Fruit fly (Drosophila melanogaster) whole organism, prepupa: ENCODE measurements around the gene Cpr.

Experiments used
- Blimp-1 ChIP-seq: fragments of 200-800 bp; sonication (Bioruptor generic); optimal IDR thresholded peaks from 3 replicates; lab custom pipeline; 2017; ENCODE audit warnings: missing biosample characterization, missing genetic modification characterization, mild to moderate bottlenecking, moderate library complexity, missing genetic modification reagents
- CG10631 ChIP-seq: fragments of 200-800 bp; sonication (Bioruptor generic); optimal IDR thresholded peaks from 2 replicates; lab custom pipeline; 2016; ENCODE audit warnings: missing biosample characterization, missing genetic modification characterization
- CG10669 ChIP-seq: fragments of 200-800 bp; sonication (Bioruptor generic); optimal IDR thresholded peaks from 3 replicates; lab custom pipeline; 2018; ENCODE audit warnings: missing biosample characterization, mild to moderate bottlenecking, missing genetic modification characterization, moderate library complexity
- CG11294 ChIP-seq: fragments of 200-800 bp; sonication (Bioruptor generic); IDR thresholded peaks from 2 replicates; pipeline ENCODE4 v1.3.6; 2022; ENCODE audit warnings: missing biosample characterization, missing genetic modification characterization
- CG11762 ChIP-seq: fragments of 200-800 bp; sonication (Bioruptor generic); optimal IDR thresholded peaks from 3 replicates; lab custom pipeline; 2016; ENCODE audit warnings: missing biosample characterization, missing genetic modification characterization; ENCODE audit not compliant: insufficient read depth
- CG15336 ChIP-seq: fragments of 200-800 bp; sonication (Bioruptor generic); IDR thresholded peaks from 2 replicates; pipeline ENCODE4 v1.3.6; 2022; ENCODE audit warnings: missing biosample characterization, missing genetic modification characterization
- CG1621 ChIP-seq: fragments of 200-800 bp; sonication (Bioruptor generic); optimal IDR thresholded peaks from 3 replicates; lab custom pipeline; 2018; ENCODE audit warnings: missing biosample characterization, mild to moderate bottlenecking, missing genetic modification characterization
- CG16779 ChIP-seq: fragments of 200-800 bp; sonication (Bioruptor generic); optimal IDR thresholded peaks from 3 replicates; lab custom pipeline; 2017; ENCODE audit warnings: missing biosample characterization, mild to moderate bottlenecking, missing genetic modification characterization
- CG3032 ChIP-seq: fragments of 200-800 bp; optimal IDR thresholded peaks from 2 replicates; lab custom pipeline; 2019; ENCODE audit warnings: missing biosample characterization, mild to moderate bottlenecking, missing genetic modification characterization, moderate library complexity
- CG32006 ChIP-seq: fragments of 200-800 bp; sonication (Bioruptor generic); optimal IDR thresholded peaks from 3 replicates; lab custom pipeline; 2017; ENCODE audit warnings: missing biosample characterization, mild to moderate bottlenecking, missing genetic modification characterization
- CG3919 ChIP-seq: fragments of 200-800 bp; sonication (Bioruptor generic); optimal IDR thresholded peaks from 3 replicates; lab custom pipeline; 2016; ENCODE audit warnings: missing biosample characterization, missing genetic modification characterization
- CG6163 ChIP-seq: fragments of 200-800 bp; sonication (Bioruptor generic); IDR thresholded peaks from 3 replicates; pipeline ENCODE4 v1.3.6; 2022; ENCODE audit warnings: missing biosample characterization, missing genetic modification characterization
- CG6276 ChIP-seq: fragments of 200-800 bp; sonication (Bioruptor generic); optimal IDR thresholded peaks from 2 replicates; lab custom pipeline; 2017; ENCODE audit warnings: missing biosample characterization, mild to moderate bottlenecking, missing genetic modification characterization
- CG6808 ChIP-seq: fragments of 200-800 bp; sonication (Bioruptor generic); optimal IDR thresholded peaks from 3 replicates; lab custom pipeline; 2017; ENCODE audit warnings: missing biosample characterization, missing genetic modification characterization, mild to moderate bottlenecking, moderate library complexity, missing genetic modification reagents
- CG6854 ChIP-seq: fragments of 200-800 bp; sonication (Bioruptor generic); optimal IDR thresholded peaks from 2 replicates; lab custom pipeline; 2017; ENCODE audit warnings: missing biosample characterization, mild to moderate bottlenecking, missing genetic modification characterization
- CG7368 ChIP-seq: fragments of 200-800 bp; sonication (Bioruptor generic); optimal IDR thresholded peaks from 3 replicates; lab custom pipeline; 2016; ENCODE audit warnings: missing biosample characterization, missing genetic modification characterization
- CG8119 ChIP-seq: fragments of 200-800 bp; sonication (Bioruptor generic); IDR thresholded peaks from 3 replicates; pipeline ENCODE4 v1.3.6; 2022; ENCODE audit warnings: missing biosample characterization, missing genetic modification characterization
- Eip75B ChIP-seq: fragments of 200-800 bp; sonication (Bioruptor generic); optimal IDR thresholded peaks from 3 replicates; lab custom pipeline; 2016; ENCODE audit warnings: missing biosample characterization, missing genetic modification characterization
- Eip93F ChIP-seq: fragments of 200-800 bp; sonication (Bioruptor generic); optimal IDR thresholded peaks from 2 replicates; lab custom pipeline; 2016; ENCODE audit warnings: missing biosample characterization, mild to moderate bottlenecking, missing genetic modification characterization
- Ets21C ChIP-seq: fragments of 200-800 bp; sonication (Bioruptor generic); optimal IDR thresholded peaks from 3 replicates; lab custom pipeline; 2016; ENCODE audit warnings: missing biosample characterization, missing genetic modification characterization
- Ets96B ChIP-seq: fragments of 200-800 bp; optimal IDR thresholded peaks from 2 replicates; lab custom pipeline; 2019; ENCODE audit warnings: missing biosample characterization, mild to moderate bottlenecking, missing genetic modification characterization, moderate library complexity
- Gug ChIP-seq: fragments of 200-800 bp; sonication (Bioruptor generic); IDR thresholded peaks from 2 replicates; pipeline ENCODE4 v1.3.6; 2022; ENCODE audit warnings: missing biosample characterization, missing genetic modification characterization
- Hr38 ChIP-seq: sonication (Bioruptor generic); optimal IDR thresholded peaks from 2 replicates; lab custom pipeline; 2016; ENCODE audit warnings: missing biosample characterization, missing genetic modification characterization
- Hr4 ChIP-seq: fragments of 200-800 bp; sonication (Bioruptor generic); optimal IDR thresholded peaks from 3 replicates; lab custom pipeline; 2016; ENCODE audit warnings: missing biosample characterization, missing genetic modification characterization
- Lpt ChIP-seq: fragments of 200-800 bp; sonication (Bioruptor generic); optimal IDR thresholded peaks from 3 replicates; lab custom pipeline; 2016; ENCODE audit warnings: missing biosample characterization, missing genetic modification characterization
- Met ChIP-seq: fragments of 200-800 bp; sonication (Bioruptor generic); optimal IDR thresholded peaks from 3 replicates; lab custom pipeline; 2016; ENCODE audit warnings: missing biosample characterization, missing genetic modification characterization
- Sox102F ChIP-seq: fragments of 200-800 bp; sonication (Bioruptor generic); optimal IDR thresholded peaks from 2 replicates; lab custom pipeline; 2016; ENCODE audit warnings: missing biosample characterization, mild to moderate bottlenecking, missing genetic modification characterization
- Sox14 ChIP-seq: fragments of 200-800 bp; sonication (Bioruptor generic); optimal IDR thresholded peaks from 3 replicates; lab custom pipeline; 2016; ENCODE audit warnings: missing biosample characterization, missing genetic modification characterization
- acj6 ChIP-seq: fragments of 200-800 bp; sonication (Bioruptor generic); optimal IDR thresholded peaks from 3 replicates; lab custom pipeline; 2016; ENCODE audit warnings: missing biosample characterization, missing genetic modification characterization
- cyc ChIP-seq: fragments of 200-800 bp; sonication (Bioruptor generic); optimal IDR thresholded peaks from 3 replicates; lab custom pipeline; 2016; ENCODE audit warnings: missing biosample characterization, missing genetic modification characterization
- dac ChIP-seq: fragments of 200-800 bp; sonication (Bioruptor generic); optimal IDR thresholded peaks from 2 replicates; lab custom pipeline; 2017; ENCODE audit warnings: missing biosample characterization, mild to moderate bottlenecking, missing genetic modification characterization
- eg ChIP-seq: fragments of 200-800 bp; sonication (Bioruptor generic); IDR thresholded peaks from 3 replicates; pipeline ENCODE4 v1.3.6; 2022; ENCODE audit warnings: missing biosample characterization, missing genetic modification characterization
- esn ChIP-seq: fragments of 200-800 bp; sonication (Bioruptor generic); optimal IDR thresholded peaks from 2 replicates; lab custom pipeline; 2016; ENCODE audit warnings: missing biosample characterization, mild to moderate bottlenecking, missing genetic modification characterization, moderate library complexity
- fd59A ChIP-seq: fragments of 200-800 bp; sonication (Bioruptor generic); optimal IDR thresholded peaks from 2 replicates; lab custom pipeline; 2017; ENCODE audit warnings: missing biosample characterization, mild to moderate bottlenecking, missing genetic modification characterization, missing genetic modification reagents
- fkh ChIP-seq: fragments of 200-800 bp; sonication (Bioruptor generic); optimal IDR thresholded peaks from 3 replicates; lab custom pipeline; 2017; ENCODE audit warnings: missing biosample characterization, mild to moderate bottlenecking, missing genetic modification characterization, moderate library complexity
- pdm3 ChIP-seq: fragments of 200-800 bp; sonication (Bioruptor generic); optimal IDR thresholded peaks from 3 replicates; lab custom pipeline; 2016; ENCODE audit warnings: missing biosample characterization, missing genetic modification characterization
- salr ChIP-seq, 2 experiments: fragments of 200-800 bp; sonication (Bioruptor generic); optimal IDR thresholded peaks; 3 replicates each; lab custom pipeline; 2016 to 2018; ENCODE audit warnings: missing biosample characterization in 2 of 2, missing genetic modification characterization in 2 of 2, mild to moderate bottlenecking in 1 of 2
- ss ChIP-seq, 2 experiments: fragments of 200-800 bp; sonication (Bioruptor generic); optimal IDR thresholded peaks; 2 replicates in 1 of 2; 3 replicates in 1 of 2; lab custom pipeline; 2017 to 2018; ENCODE audit warnings: mild to moderate bottlenecking in 2 of 2, missing biosample characterization in 2 of 2, missing genetic modification characterization in 2 of 2, moderate library complexity in 1 of 2
- svp ChIP-seq: fragments of 200-800 bp; sonication (Bioruptor generic); peaks from one replicate; lab custom pipeline; 2016; ENCODE audit warnings: missing biosample characterization, missing genetic modification characterization
- topi ChIP-seq: fragments of 200-800 bp; sonication (Bioruptor generic); optimal IDR thresholded peaks from 3 replicates; lab custom pipeline; 2016; ENCODE audit warnings: missing biosample characterization, missing genetic modification characterization
- vri ChIP-seq: fragments of 200-800 bp; sonication (Bioruptor generic); optimal IDR thresholded peaks from 3 replicates; lab custom pipeline; 2016; ENCODE audit warnings: missing biosample characterization, mild to moderate bottlenecking, missing genetic modification characterization

Gene Cpr

DNA sequence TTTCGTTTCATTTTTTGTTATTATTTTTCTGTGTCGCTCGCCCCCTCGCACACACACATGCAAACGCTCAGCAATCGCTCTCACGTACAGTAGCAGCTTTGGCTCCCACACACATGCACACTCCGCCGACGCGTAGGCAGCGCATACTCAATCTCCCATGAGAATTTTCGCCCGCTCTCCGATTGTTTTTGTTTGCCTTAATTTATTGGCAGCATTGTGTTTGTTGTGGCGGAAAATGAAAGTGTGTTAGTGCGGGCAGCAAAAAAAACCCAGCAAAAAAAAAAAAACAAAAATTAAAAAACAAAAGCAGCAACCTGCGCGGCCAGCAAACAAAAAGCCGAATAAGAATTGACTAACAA lies 14.3 kb upstream of the Cpr start:
- TF ChIP-seq CG6854 (GFP tag; lab: Kevin White, UChicago) (peak; percentile 62), ss (GFP tag; optimal IDR thresholded peaks at IDR 0.05; lab: Kevin White, UChicago) (peak; percentile 87 to 91), CG10631 (no peak), dac (peak; percentile 42), CG15336 (GFP tag; lab: Robert Waterston, UW) (peak; percentile 85), svp (no peak), eg (GFP tag; lab: Robert Waterston, UW) (peak; percentile 98), Eip75B (GFP tag; lab: Kevin White, UChicago) (no peak), esn (GFP tag; lab: Kevin White, UChicago) (peak; percentile 42), CG3032 (peak; percentile 72), Blimp-1 (GFP tag; lab: Kevin White, UChicago) (peak; percentile 71), CG16779 (tag; lab: Kevin White, UChicago) (peak; percentile 90), Sox102F (GFP tag; lab: Kevin White, UChicago) (no peak), salr (GFP tag; optimal IDR thresholded peaks at IDR 0.05; lab: Kevin White, UChicago) (peak in 1 of 2 experiments; percentile 43), Ets96B (tag; lab: Kevin White, UChicago) (peak; percentile 82), Sox14 (GFP tag; lab: Kevin White, UChicago) (peak; percentile 30), CG1621 (tag; lab: Kevin White, UChicago) (no peak), vri (peak; percentile 68), cyc (GFP tag; lab: Kevin White, UChicago) (no peak), Lpt (GFP tag; lab: Kevin White, UChicago) (peak; percentile 72), CG32006 (peak; percentile 71), Eip93F (GFP tag; lab: Kevin White, UChicago) (peak; percentile 15), CG10669 (peak; percentile 57), fkh (GFP tag; lab: Kevin White, UChicago) (no peak), CG11294 (peak; percentile 65; the same call in 1 of the 2 replicates), Hr4 (peak; percentile 35), CG3919 (no peak), Gug (GFP tag; lab: Robert Waterston, UW) (peak; percentile 79), CG8119 (GFP tag; lab: Robert Waterston, UW) (peak; percentile 85), Ets21C (GFP tag; lab: Kevin White, UChicago) (no peak), CG6276 (GFP tag; lab: Kevin White, UChicago) (peak; percentile 96), acj6 (GFP tag; lab: Kevin White, UChicago) (no peak), fd59A (GFP tag; lab: Kevin White, UChicago) (peak; percentile 22), CG6163 (GFP tag; lab: Robert Waterston, UW) (peak; percentile 97), topi (GFP tag; lab: Kevin White, UChicago) (no peak), Met (GFP tag; lab: Kevin White, UChicago) (no peak), CG11762 (peak; percentile 22), CG6808 (peak; percentile 87)

dm6 chr2L:6337843-6338366 lies 731 bp upstream of the Cpr start:
- TF ChIP-seq CG7368 (no peak), CG16779 (tag; lab: Kevin White, UChicago) (no peak), Hr38 (GFP tag; lab: Kevin White, UChicago) (no peak), fkh (GFP tag; lab: Kevin White, UChicago) (no peak), Ets96B (tag; lab: Kevin White, UChicago) (no peak), CG6808 (no peak), CG6163 (GFP tag; lab: Robert Waterston, UW) (no peak), fd59A (GFP tag; lab: Kevin White, UChicago) (no peak), Gug (GFP tag; lab: Robert Waterston, UW) (no peak), pdm3 (GFP tag; lab: Kevin White, UChicago) (no peak), CG3919 (no peak)
- TF ChIP-seq, all 60 proteins: peak for 0
